Fruit fly (Drosophila melanogaster) whole organism, adult: ENCODE results near the gene lva.

ENCODE experiments used
- CG11617 ChIP-seq: fragments of 200-800 bp; sonication (Bioruptor generic); optimal IDR thresholded peaks from 2 replicates; lab custom pipeline; 2017; ENCODE audit warnings: mild to moderate bottlenecking, missing biosample characterization, missing genetic modification reagents, missing genetic modification characterization
- CG12768 ChIP-seq: fragments of 200-800 bp; sonication (Bioruptor generic); optimal IDR thresholded peaks from 2 replicates; lab custom pipeline; 2017; ENCODE audit warnings: missing biosample characterization, missing genetic modification characterization, mild to moderate bottlenecking, moderate library complexity, missing genetic modification reagents
- CG14711 ChIP-seq: fragments of 200-800 bp; sonication (Bioruptor generic); optimal IDR thresholded peaks from 2 replicates; lab custom pipeline; 2018; ENCODE audit warnings: missing biosample characterization, mild to moderate bottlenecking, missing genetic modification characterization, moderate library complexity
- CG7101 ChIP-seq: fragments of 200-800 bp; sonication (Bioruptor generic); optimal IDR thresholded peaks from 2 replicates; lab custom pipeline; 2018; ENCODE audit warnings: missing biosample characterization, mild to moderate bottlenecking, missing genetic modification characterization, moderate library complexity
- Crg-1 ChIP-seq: fragments of 200-800 bp; sonication (Bioruptor generic); optimal IDR thresholded peaks from 2 replicates; lab custom pipeline; 2016; ENCODE audit warnings: missing biosample characterization, missing genetic modification characterization
- Hr96 ChIP-seq: fragments of 200-800 bp; sonication (Bioruptor generic); optimal IDR thresholded peaks from 2 replicates; lab custom pipeline; 2016; ENCODE audit warnings: missing biosample characterization, missing genetic modification characterization
- Mnt ChIP-seq: fragments of 200-800 bp; sonication (Bioruptor generic); optimal IDR thresholded peaks from 2 replicates; lab custom pipeline; 2016; ENCODE audit warnings: missing biosample characterization, mild to moderate bottlenecking, missing genetic modification characterization
- bab1 ChIP-seq: fragments of 200-800 bp; sonication (Bioruptor generic); optimal IDR thresholded peaks from 3 replicates; lab custom pipeline; 2019; ENCODE audit warnings: missing biosample characterization, mild to moderate bottlenecking, missing genetic modification characterization, moderate library complexity
- cic ChIP-seq: fragments of 200-800 bp; sonication (Bioruptor generic); optimal IDR thresholded peaks from 2 replicates; lab custom pipeline; 2017; ENCODE audit warnings: missing biosample characterization, mild to moderate bottlenecking, missing genetic modification characterization, moderate library complexity
- kay ChIP-seq: fragments of 200-800 bp; sonication (Bioruptor generic); peaks from one replicate; lab custom pipeline; 2016; ENCODE audit warnings: missing biosample characterization, missing genetic modification characterization, borderline replicate concordance
- ovo ChIP-seq: fragments of 200-800 bp; sonication (Bioruptor generic); optimal IDR thresholded peaks from 2 replicates; lab custom pipeline; 2016; ENCODE audit warnings: missing biosample characterization, missing genetic modification characterization
- tj ChIP-seq: fragments of 200-800 bp; sonication (Bioruptor generic); optimal IDR thresholded peaks from 3 replicates; lab custom pipeline; 2017; ENCODE audit warnings: missing biosample characterization, mild to moderate bottlenecking, missing genetic modification characterization, moderate library complexity

dm6 chrX:3968346-3969044, 3.4 kb upstream of the lva start, which contains the start of gene CG6428:
- TF ChIP-seq Mnt (GFP tag; lab: Kevin White, UChicago), result peak; percentile 83
- peak; percentile 34 for TF ChIP-seq CG14711 (tag; lab: Kevin White, UChicago)
- TF ChIP-seq ovo (GFP tag; lab: Kevin White, UChicago), result peak; percentile 74
- no peak for TF ChIP-seq kay
- peak; percentile 59 for TF ChIP-seq bab1 (GFP tag; lab: Kevin White, UChicago)
- no peak for TF ChIP-seq Hr96
- peak; percentile 23 for TF ChIP-seq CG7101 (tag; lab: Kevin White, UChicago)
- peak; percentile 26 for TF ChIP-seq Crg-1
- no peak for TF ChIP-seq CG11617 (GFP tag; lab: Kevin White, UChicago)
- TF ChIP-seq tj (GFP tag; lab: Kevin White, UChicago), result peak; percentile 60
- TF ChIP-seq cic (GFP tag; lab: Kevin White, UChicago), result no peak
- peak; percentile 64 for TF ChIP-seq CG12768 (GFP tag; lab: Kevin White, UChicago)
